Fruit fly (Drosophila melanogaster) whole organism, embryonic: Measurements from ENCODE around the gene mthl1.

Source experiments
- ATbp ChIP-seq: fragments of 200-800 bp; sonication (Bioruptor generic); optimal IDR thresholded peaks from 2 replicates; lab custom pipeline; 2017; ENCODE audit warnings: missing biosample characterization, mild to moderate bottlenecking, missing genetic modification characterization, missing genetic modification reagents
- Antp ChIP-seq: fragments of 200-800 bp; sonication (Bioruptor generic); optimal IDR thresholded peaks from 3 replicates; lab custom pipeline; 2016; ENCODE audit warnings: missing biosample characterization, missing genetic modification characterization
- BEAF-32 ChIP-seq: fragments of 200-800 bp; sonication (Bioruptor generic); optimal IDR thresholded peaks from 3 replicates; lab custom pipeline; 2017; ENCODE audit warnings: missing biosample characterization, missing genetic modification characterization, mild to moderate bottlenecking, moderate library complexity, missing genetic modification reagents
- CG10147 ChIP-seq: fragments of 200-800 bp; sonication (Bioruptor generic); optimal IDR thresholded peaks from 2 replicates; lab custom pipeline; 2019; ENCODE audit warnings: missing biosample characterization, mild to moderate bottlenecking, missing genetic modification characterization, moderate library complexity
- CG10321 ChIP-seq: fragments of 200-800 bp; sonication (Bioruptor generic); IDR thresholded peaks from 2 replicates; pipeline ENCODE4 v1.3.6; 2022; ENCODE audit warnings: missing biosample characterization, missing genetic modification characterization
- CG10543 ChIP-seq: fragments of 200-800 bp; sonication (Bioruptor generic); optimal IDR thresholded peaks from 3 replicates; lab custom pipeline; 2017; ENCODE audit warnings: missing biosample characterization, mild to moderate bottlenecking, missing genetic modification characterization, moderate library complexity
- CG11560 ChIP-seq: fragments of 200-800 bp; sonication (Bioruptor generic); IDR thresholded peaks from 3 replicates; pipeline ENCODE4 v1.3.6; 2022; ENCODE audit warnings: missing biosample characterization, missing genetic modification characterization
- CG13424 ChIP-seq: fragments of 200-800 bp; sonication (Bioruptor generic); optimal IDR thresholded peaks from 2 replicates; lab custom pipeline; 2019; ENCODE audit warnings: missing biosample characterization, mild to moderate bottlenecking, missing genetic modification characterization, moderate library complexity
- CG16863 ChIP-seq: fragments of 200-800 bp; sonication (Bioruptor generic); optimal IDR thresholded peaks from 3 replicates; lab custom pipeline; 2016; ENCODE audit warnings: missing biosample characterization, missing genetic modification characterization
- CG18764 ChIP-seq: fragments of 200-800 bp; sonication (Bioruptor generic); optimal IDR thresholded peaks from 3 replicates; lab custom pipeline; 2016; ENCODE audit warnings: missing biosample characterization, missing genetic modification characterization
- CG2120 ChIP-seq: fragments of 200-800 bp; sonication (Bioruptor generic); optimal IDR thresholded peaks from 3 replicates; lab custom pipeline; 2016; ENCODE audit warnings: missing biosample characterization, missing genetic modification characterization
- CG2129 ChIP-seq: fragments of 200-800 bp; sonication (Bioruptor generic); IDR thresholded peaks from 2 replicates; pipeline ENCODE4 v1.3.6; 2022; ENCODE audit warnings: missing biosample characterization, missing genetic modification characterization; ENCODE audit not compliant: partially characterized antibody
- CG30020 ChIP-seq: fragments of 200-800 bp; optimal IDR thresholded peaks from 2 replicates; lab custom pipeline; 2019; ENCODE audit warnings: missing biosample characterization, mild to moderate bottlenecking, missing genetic modification characterization, moderate library complexity
- CG42726 ChIP-seq: fragments of 200-800 bp; sonication (Bioruptor generic); IDR thresholded peaks from 2 replicates; pipeline ENCODE4 v1.3.6; 2022; ENCODE audit warnings: missing biosample characterization, missing genetic modification characterization; ENCODE audit not compliant: partially characterized antibody
- CG4328 ChIP-seq: fragments of 200-800 bp; sonication (Bioruptor generic); optimal IDR thresholded peaks from 3 replicates; lab custom pipeline; 2017; ENCODE audit warnings: missing biosample characterization, missing genetic modification reagents, missing genetic modification characterization
- CG4424 ChIP-seq: fragments of 200-800 bp; sonication (Bioruptor generic); optimal IDR thresholded peaks from 3 replicates; lab custom pipeline; 2016; ENCODE audit warnings: missing biosample characterization, missing genetic modification characterization
- CG7357 ChIP-seq: fragments of 200-800 bp; sonication (Bioruptor generic); IDR thresholded peaks from 3 replicates; pipeline ENCODE4 v1.3.6; 2022; ENCODE audit warnings: missing biosample characterization, missing genetic modification characterization
- D19A ChIP-seq: fragments of 200-800 bp; optimal IDR thresholded peaks from 3 replicates; lab custom pipeline; 2019; ENCODE audit warnings: missing biosample characterization, mild to moderate bottlenecking, missing genetic modification characterization, moderate library complexity
- E2f2 ChIP-seq: fragments of 200-800 bp; sonication (Bioruptor generic); IDR thresholded peaks from 2 replicates; pipeline ENCODE4 v1.3.6; 2022; ENCODE audit warnings: missing biosample characterization, missing genetic modification characterization
- NfI ChIP-seq: fragments of 200-800 bp; sonication (Bioruptor generic); optimal IDR thresholded peaks from 3 replicates; lab custom pipeline; 2018; ENCODE audit warnings: missing biosample characterization, mild to moderate bottlenecking, missing genetic modification characterization, moderate library complexity
- Opbp ChIP-seq: fragments of 200-800 bp; sonication (Bioruptor generic); IDR thresholded peaks from 3 replicates; pipeline ENCODE4 v1.3.6; 2022; ENCODE audit warnings: missing biosample characterization, missing genetic modification characterization; ENCODE audit not compliant: partially characterized antibody
- Ravus ChIP-seq: fragments of 200-800 bp; sonication (Bioruptor generic); IDR thresholded peaks from 2 replicates; pipeline ENCODE4 v1.3.6; 2022; ENCODE audit warnings: missing biosample characterization, missing genetic modification characterization
- Six4 ChIP-seq: fragments of 200-800 bp; sonication (Bioruptor generic); optimal IDR thresholded peaks from 2 replicates; lab custom pipeline; 2016; ENCODE audit warnings: missing biosample characterization, missing genetic modification characterization
- amos ChIP-seq: fragments of 200-800 bp; sonication (Bioruptor generic); IDR thresholded peaks from 2 replicates; pipeline ENCODE4 v1.3.6; 2022; ENCODE audit warnings: missing biosample characterization, missing genetic modification characterization; ENCODE audit not compliant: partially characterized antibody
- ash1 ChIP-seq: fragments of 200-800 bp; sonication (Bioruptor generic); optimal IDR thresholded peaks from 2 replicates; lab custom pipeline; 2018; ENCODE audit warnings: missing biosample characterization, mild to moderate bottlenecking, missing genetic modification characterization
- bab2 ChIP-seq: fragments of 200-800 bp; sonication (Bioruptor generic); optimal IDR thresholded peaks from 2 replicates; lab custom pipeline; 2016; ENCODE audit warnings: missing biosample characterization, missing genetic modification characterization
- br ChIP-seq: fragments of >200 bp; optimal IDR thresholded peaks from 2 replicates; lab custom pipeline; 2017
- bsh ChIP-seq, 2 experiments: fragments of 200-800 bp; sonication (Bioruptor generic); optimal IDR thresholded peaks; 2 replicates each; lab custom pipeline; 2017 to 2018; ENCODE audit warnings: mild to moderate bottlenecking in 2 of 2, missing biosample characterization in 2 of 2, missing genetic modification characterization in 2 of 2, moderate library complexity in 1 of 2
- cad ChIP-seq: fragments of >200 bp; optimal IDR thresholded peaks from 2 replicates; lab custom pipeline; 2017; ENCODE audit warnings: missing biosample characterization, missing genetic modification characterization
- chn ChIP-seq: fragments of 200-800 bp; sonication (Bioruptor generic); optimal IDR thresholded peaks from 2 replicates; lab custom pipeline; 2016; ENCODE audit warnings: missing biosample characterization, missing genetic modification characterization
- crc ChIP-seq: fragments of 200-800 bp; sonication (Bioruptor generic); optimal IDR thresholded peaks from 2 replicates; lab custom pipeline; 2016; ENCODE audit warnings: missing biosample characterization, missing genetic modification characterization
- dimm ChIP-seq: fragments of 200-800 bp; sonication (Bioruptor generic); IDR thresholded peaks from 2 replicates; pipeline ENCODE4 v1.3.6; 2022; ENCODE audit warnings: missing biosample characterization, missing genetic modification characterization
- dmrt99B ChIP-seq: fragments of 200-800 bp; sonication (Bioruptor generic); optimal IDR thresholded peaks from 2 replicates; lab custom pipeline; 2018; ENCODE audit warnings: missing biosample characterization, mild to moderate bottlenecking, missing genetic modification characterization, moderate library complexity
- fd64A ChIP-seq: fragments of 200-800 bp; sonication (Bioruptor generic); optimal IDR thresholded peaks from 3 replicates; lab custom pipeline; 2018; ENCODE audit warnings: missing biosample characterization, mild to moderate bottlenecking, missing genetic modification characterization
- fd96Cb ChIP-seq: fragments of 200-800 bp; sonication (Bioruptor generic); optimal IDR thresholded peaks from 2 replicates; lab custom pipeline; 2018; ENCODE audit warnings: missing biosample characterization, mild to moderate bottlenecking, missing genetic modification characterization, moderate library complexity
- gce ChIP-seq: fragments of 200-800 bp; sonication (Bioruptor generic); IDR thresholded peaks from 3 replicates; pipeline ENCODE4 v1.3.6; 2022; ENCODE audit warnings: missing biosample characterization, missing genetic modification characterization
- hb ChIP-seq: fragments of 200-800 bp; sonication (Bioruptor generic); IDR thresholded peaks from 3 replicates; pipeline ENCODE4 v1.3.6; 2022; ENCODE audit warnings: missing biosample characterization, missing genetic modification characterization; ENCODE audit not compliant: partially characterized antibody
- insv ChIP-seq, 2 experiments: fragments of 200-800 bp; sonication (Bioruptor generic); optimal IDR thresholded peaks; 3 replicates each; lab custom pipeline; 2016 to 2018; ENCODE audit warnings: missing biosample characterization in 2 of 2, missing genetic modification characterization in 2 of 2
- jigr1 ChIP-seq: fragments of 200-800 bp; sonication (Bioruptor generic); IDR thresholded peaks from 3 replicates; pipeline ENCODE4 v1.3.6; 2022; ENCODE audit warnings: missing biosample characterization, missing genetic modification characterization
- nerfin-2 ChIP-seq: fragments of 200-800 bp; sonication (Bioruptor generic); IDR thresholded peaks from 2 replicates; pipeline ENCODE4 v1.3.6; 2022; ENCODE audit warnings: missing biosample characterization, missing genetic modification characterization; ENCODE audit not compliant: partially characterized antibody
- pnt ChIP-seq: fragments of 200-800 bp; sonication (Bioruptor generic); optimal IDR thresholded peaks from 3 replicates; lab custom pipeline; 2016; ENCODE audit warnings: missing biosample characterization, missing genetic modification characterization
- pzg ChIP-seq: fragments of 200-800 bp; sonication (Bioruptor generic); optimal IDR thresholded peaks from 3 replicates; lab custom pipeline; 2018; ENCODE audit warnings: missing biosample characterization, mild to moderate bottlenecking, missing genetic modification characterization, moderate library complexity
- slbo ChIP-seq: fragments of 200-800 bp; sonication (Bioruptor generic); IDR thresholded peaks from 2 replicates; pipeline ENCODE4 v1.3.6; 2022; ENCODE audit warnings: missing biosample characterization, missing genetic modification characterization
- slp2 ChIP-seq: fragments of 200-800 bp; sonication (Bioruptor generic); optimal IDR thresholded peaks from 2 replicates; lab custom pipeline; 2016; ENCODE audit warnings: missing biosample characterization, missing genetic modification characterization
- stc ChIP-seq: fragments of 200-800 bp; sonication (Bioruptor generic); IDR thresholded peaks from 2 replicates; pipeline ENCODE4 v1.3.6; 2022; ENCODE audit warnings: missing biosample characterization, missing genetic modification characterization
- tap ChIP-seq: fragments of 200-800 bp; optimal IDR thresholded peaks from 3 replicates; lab custom pipeline; 2019; ENCODE audit warnings: missing biosample characterization, mild to moderate bottlenecking, missing genetic modification characterization, moderate library complexity
- trem ChIP-seq: fragments of 200-800 bp; optimal IDR thresholded peaks from 3 replicates; lab custom pipeline; 2019; ENCODE audit warnings: missing biosample characterization, mild to moderate bottlenecking, missing genetic modification characterization, moderate library complexity
- unc-4 ChIP-seq: fragments of 200-800 bp; sonication (Bioruptor generic); IDR thresholded peaks from 2 replicates; pipeline ENCODE4 v1.3.6; 2022; ENCODE audit warnings: missing biosample characterization, missing genetic modification characterization; ENCODE audit not compliant: partially characterized antibody
- vvl ChIP-seq: fragments of 200-800 bp; sonication (Bioruptor generic); IDR thresholded peaks from 2 replicates; pipeline ENCODE4 v1.3.6; 2022; ENCODE audit warnings: missing biosample characterization, missing genetic modification characterization
- zfh1 ChIP-seq: fragments of 200-800 bp; sonication (Bioruptor generic); IDR thresholded peaks from 3 replicates; pipeline ENCODE4 v1.3.6; 2022; ENCODE audit warnings: missing biosample characterization, missing genetic modification characterization
- zfh2 ChIP-seq: fragments of 200-800 bp; sonication (Bioruptor generic); optimal IDR thresholded peaks from 2 replicates; lab custom pipeline; 2016; ENCODE audit warnings: missing biosample characterization, missing genetic modification characterization

mthl1 gene

dm6 chrX:16610601-16611058 is 30.1 kb upstream of the mthl1 start, which contains the start of gene mbt (continued):
- TF ChIP-seq bsh (GFP tag; optimal IDR thresholded peaks at IDR 0.05; lab: Kevin White, UChicago), result no peak
- TF ChIP-seq CG2129 (GFP tag; lab: Robert Waterston, UW), result peak; percentile 48
- TF ChIP-seq dimm (GFP tag; lab: Robert Waterston, UW), result no peak
- TF ChIP-seq CG30020, result peak; percentile 43
- TF ChIP-seq CG13424 (tag; lab: Kevin White, UChicago), result no peak
- no peak for TF ChIP-seq Antp (GFP tag; lab: Kevin White, UChicago)
- TF ChIP-seq CG10147 (GFP tag; lab: Kevin White, UChicago), result peak; percentile 55
- TF ChIP-seq NfI (GFP tag; lab: Kevin White, UChicago), result no peak
- TF ChIP-seq CG42726 (GFP tag; lab: Robert Waterston, UW), result peak; percentile 95
- TF ChIP-seq zfh2 (GFP tag; lab: Kevin White, UChicago), result peak; percentile 25
- TF ChIP-seq gce (GFP tag; lab: Robert Waterston, UW), result no peak
- TF ChIP-seq fd64A (GFP tag; lab: Kevin White, UChicago), result no peak
- peak; percentile 53 for TF ChIP-seq trem (tag; lab: Kevin White, UChicago)
- TF ChIP-seq pzg, result peak; percentile 93
- TF ChIP-seq CG10321 (GFP tag; lab: Robert Waterston, UW), result no peak
- TF ChIP-seq CG2120 (GFP tag; lab: Kevin White, UChicago), result peak; percentile 11
- no peak for TF ChIP-seq tap
- TF ChIP-seq chn (GFP tag; lab: Kevin White, UChicago), result no peak
- TF ChIP-seq D19A, result peak; percentile 1
- TF ChIP-seq E2f2 (GFP tag; lab: Robert Waterston, UW), result peak; percentile 85
- peak; percentile 8 for TF ChIP-seq CG16863
- no peak for TF ChIP-seq cad (GFP tag; lab: Kevin White, UChicago)
- TF ChIP-seq Ravus, result no peak
- no peak for TF ChIP-seq Six4 (GFP tag; lab: Kevin White, UChicago)
- peak; percentile 96 for TF ChIP-seq amos (GFP tag; lab: Robert Waterston, UW)
- TF ChIP-seq fd96Cb (tag; lab: Kevin White, UChicago), result no peak
- no peak for TF ChIP-seq CG7357 (GFP tag; lab: Robert Waterston, UW)
- no peak for TF ChIP-seq ATbp (GFP tag; lab: Kevin White, UChicago)
- TF ChIP-seq slp2 (GFP tag; lab: Kevin White, UChicago), result peak; percentile 31
- peak; percentile 56; the same call in 1 of the 2 replicates for TF ChIP-seq nerfin-2 (GFP tag; lab: Robert Waterston, UW)
- no peak for TF ChIP-seq dmrt99B (tag; lab: Kevin White, UChicago)
- TF ChIP-seq CG4328 (GFP tag; lab: Kevin White, UChicago), result no peak
- peak in 1 of 2 experiments; percentile 56 for TF ChIP-seq insv (GFP tag; optimal IDR thresholded peaks at IDR 0.05; lab: Kevin White, UChicago)
- no peak for TF ChIP-seq pnt (GFP tag; lab: Kevin White, UChicago)
- no peak for TF ChIP-seq CG10543 (GFP tag; lab: Kevin White, UChicago)
- TF ChIP-seq hb, result peak; percentile 84
- peak; percentile 95 for TF ChIP-seq Opbp
- no peak for TF ChIP-seq ash1
- TF ChIP-seq CG18764 (GFP tag; lab: Kevin White, UChicago), result no peak
- no peak for TF ChIP-seq jigr1 (GFP tag; lab: Robert Waterston, UW)
- TF ChIP-seq CG4424 (GFP tag; lab: Kevin White, UChicago), result no peak
- TF ChIP-seq zfh1 (GFP tag; lab: Robert Waterston, UW), result 0 out of 3 replicates have a peak, but pooled peaks have one; percentile 24
- TF ChIP-seq CG11560 (tag; lab: Robert Waterston, UW), result no peak
- TF ChIP-seq stc, result no peak
- TF ChIP-seq vvl (GFP tag; lab: Robert Waterston, UW), result no peak
- TF ChIP-seq bab2 (GFP tag; lab: Kevin White, UChicago), result no peak
- TF ChIP-seq unc-4, result peak; percentile 88
- TF ChIP-seq slbo, result no peak; the same call in 1 of the 2 replicates
- peak; percentile 97 for TF ChIP-seq BEAF-32
- no peak for TF ChIP-seq br
- no peak for TF ChIP-seq crc (GFP tag; lab: Kevin White, UChicago)
